Fruit fly (Drosophila melanogaster): ENCODE measurements around the gene Cip4.

dm6 chr3L:4328048-4328447 lies 35.9 kb downstream of the Cip4 start:
- TF ChIP-seq EcR (GFP tag; optimal IDR thresholded peaks at IDR 0.05) (no peak), usp (GFP tag; optimal IDR thresholded peaks at IDR 0.05) (no peak), Dll (optimal IDR thresholded peaks at IDR 0.05) (no peak), psq (optimal IDR thresholded peaks at IDR 0.05) (no peak)
